Fruit fly (Drosophila melanogaster) whole organism, adult: Measurements from ENCODE around the gene Iru.

Source experiments
- CG12768 ChIP-seq: fragments of 200-800 bp; sonication (Bioruptor generic); optimal IDR thresholded peaks from 2 replicates; lab custom pipeline; 2017; ENCODE audit warnings: missing biosample characterization, missing genetic modification characterization, mild to moderate bottlenecking, moderate library complexity, missing genetic modification reagents
- CG14711 ChIP-seq: fragments of 200-800 bp; sonication (Bioruptor generic); optimal IDR thresholded peaks from 2 replicates; lab custom pipeline; 2018; ENCODE audit warnings: missing biosample characterization, mild to moderate bottlenecking, missing genetic modification characterization, moderate library complexity
- CG33017 ChIP-seq: fragments of 200-800 bp; sonication (Bioruptor generic); optimal IDR thresholded peaks from 2 replicates; lab custom pipeline; 2018; ENCODE audit warnings: missing biosample characterization, mild to moderate bottlenecking, missing genetic modification characterization, moderate library complexity
- CG7101 ChIP-seq: fragments of 200-800 bp; sonication (Bioruptor generic); optimal IDR thresholded peaks from 2 replicates; lab custom pipeline; 2018; ENCODE audit warnings: missing biosample characterization, mild to moderate bottlenecking, missing genetic modification characterization, moderate library complexity
- pad ChIP-seq: fragments of 200-800 bp; sonication (Bioruptor generic); optimal IDR thresholded peaks from 3 replicates; lab custom pipeline; 2017; ENCODE audit warnings: missing biosample characterization, missing genetic modification characterization, mild to moderate bottlenecking, moderate library complexity, missing genetic modification reagents

DNA sequence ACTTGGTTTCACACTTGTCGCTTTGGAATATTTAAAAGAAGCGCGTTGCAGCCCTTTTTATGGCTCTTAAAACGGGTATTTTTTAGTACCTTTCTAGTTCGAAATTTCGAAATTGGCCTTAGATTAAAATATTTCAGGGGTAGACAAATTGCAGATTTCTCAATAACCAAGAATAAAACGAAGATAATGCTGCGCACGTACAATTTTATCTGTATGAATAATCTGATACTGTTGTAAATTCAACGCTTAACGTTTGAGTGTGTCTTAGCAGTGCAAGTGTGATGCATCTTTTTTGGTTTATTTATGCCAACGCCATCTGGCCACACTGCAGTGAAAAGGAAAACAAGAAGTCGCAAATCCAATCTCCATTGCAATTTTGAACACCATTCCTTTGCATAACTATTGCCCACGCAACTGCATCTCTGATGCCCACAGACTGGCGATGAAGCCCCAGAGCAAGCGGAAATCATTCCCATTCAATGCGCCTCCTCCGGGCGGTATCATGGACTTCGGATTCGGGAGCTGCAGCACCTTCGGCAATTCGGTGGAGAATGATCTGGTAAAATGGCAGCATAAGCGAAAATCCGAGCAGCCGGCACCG is 44.4 kb downstream of the Iru start, which contains the start of gene Nmdmc:
- TF ChIP-seq CG12768 (GFP tag; lab: Kevin White, UChicago), result no peak
- no peak for TF ChIP-seq CG14711 (tag; lab: Kevin White, UChicago)
- no peak for TF ChIP-seq pad
- no peak for TF ChIP-seq CG33017
- no peak for TF ChIP-seq CG7101
